Worm (Caenorhabditis elegans): Measurements from ENCODE around the gene K07C11.7.

DNA sequence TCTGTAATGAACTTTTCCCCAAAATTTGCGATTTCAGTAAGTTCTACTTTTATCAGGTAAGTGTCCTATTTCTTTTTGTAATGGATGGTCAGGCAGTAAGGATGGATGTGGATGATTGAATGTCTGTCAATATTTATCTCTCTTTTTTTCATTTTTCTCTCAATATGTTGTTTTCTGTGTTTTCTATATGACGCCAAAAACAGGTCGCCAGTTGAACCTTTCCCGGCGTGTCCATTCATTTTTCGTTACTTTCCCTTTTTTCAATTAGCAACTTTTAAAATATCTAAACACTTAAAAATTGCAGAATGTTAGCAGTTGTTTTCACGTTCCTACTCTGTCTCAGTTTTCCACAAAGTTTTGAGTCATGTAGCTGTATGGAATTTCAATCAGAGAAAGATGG is 6.8 kb downstream of the K07C11.7 start, which contains the start of gene timp-1:
- TF ChIP-seq ceh-30 (tag; optimal IDR thresholded peaks at IDR 0.05) (no peak), elt-2 (tag; optimal IDR thresholded peaks at IDR 0.05) (no peak), nfya-1 (tag; optimal IDR thresholded peaks at IDR 0.05) (no peak), pha-4 (tag; optimal IDR thresholded peaks at IDR 0.05) (no peak), rnt-1 (tag; optimal IDR thresholded peaks at IDR 0.05) (no peak), sox-4 (tag; optimal IDR thresholded peaks at IDR 0.05) (no peak), pat-9 (tag; optimal IDR thresholded peaks at IDR 0.05) (no peak), ceh-34 (tag; optimal IDR thresholded peaks at IDR 0.05) (no peak), pax-1 (tag; optimal IDR thresholded peaks at IDR 0.05) (no peak), ceh-22 (tag; optimal IDR thresholded peaks at IDR 0.05) (no peak), K02D7.2 (tag; optimal IDR thresholded peaks at IDR 0.05) (no peak), fkh-10 (GFP tag; optimal IDR thresholded peaks at IDR 0.05) (no peak), syd-9 (tag; optimal IDR thresholded peaks at IDR 0.05) (no peak)
